Worm (Caenorhabditis elegans): ENCODE measurements around the gene gpx-5.

The gpx-5 gene

DNA sequence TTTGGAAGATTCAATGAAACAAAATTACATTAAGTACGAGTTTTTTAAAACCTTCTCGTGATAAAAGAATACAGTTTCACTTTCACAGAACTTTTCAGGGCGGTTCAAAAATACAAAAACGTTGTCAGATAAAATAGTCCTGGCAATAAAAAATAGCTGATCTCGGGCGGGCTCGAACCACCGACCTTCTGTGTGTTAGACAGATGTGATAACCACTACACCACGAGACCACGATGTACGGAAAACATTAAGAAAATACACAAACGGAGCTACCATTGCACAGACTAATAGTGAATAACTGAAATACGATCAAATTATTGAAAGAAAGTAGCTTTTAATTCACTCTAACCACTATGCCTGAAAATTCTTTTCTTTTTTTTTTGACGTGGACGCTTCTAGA, 23.5 kb upstream of the gpx-5 start (continued):
- TF ChIP-seq elt-2 (tag; optimal IDR thresholded peaks at IDR 0.05) (peak; percentile 27), mef-2 (tag; optimal IDR thresholded peaks at IDR 0.05) (no peak), unc-62 (GFP tag; optimal IDR thresholded peaks at IDR 0.05) (no peak), F16B12.6 (tag; optimal IDR thresholded peaks at IDR 0.05) (no peak), fkh-8 (tag; optimal IDR thresholded peaks at IDR 0.05) (no peak), nhr-47 (tag; optimal IDR thresholded peaks at IDR 0.05) (peak; percentile 27), nhr-20 (tag; optimal IDR thresholded peaks at IDR 0.05) (peak; percentile 34), nhr-85 (tag) (no peak), nhr-19 (GFP tag; conservative IDR thresholded peaks at IDR 0.05) (peak; percentile 54), nhr-12 (tag; optimal IDR thresholded peaks at IDR 0.05) (no peak), unc-86 (tag; optimal IDR thresholded peaks at IDR 0.05) (no peak), lin-14 (GFP tag; optimal IDR thresholded peaks at IDR 0.05) (peak; percentile 7), fkh-4 (tag; optimal IDR thresholded peaks at IDR 0.05; ENCODE audit: borderline replicate concordance) (no peak), efl-1 (optimal IDR thresholded peaks at IDR 0.05) (no peak), efl-1 (GFP tag; optimal IDR thresholded peaks at IDR 0.05 in 1 of 2) (peak in 1 of 2 experiments; percentile 12)

- TF ChIP-seq nhr-20 (tag; optimal IDR thresholded peaks at IDR 0.05), result no peak
- TF ChIP-seq Y116A8C.19 (tag; optimal IDR thresholded peaks at IDR 0.05; ENCODE audit: borderline replicate concordance), result no peak
- TF ChIP-seq hlh-4 (tag; optimal IDR thresholded peaks at IDR 0.05), result no peak
- TF ChIP-seq nhr-77 (tag; optimal IDR thresholded peaks at IDR 0.05), result no peak
- TF ChIP-seq zip-4 (GFP tag; optimal IDR thresholded peaks at IDR 0.05), result no peak
- TF ChIP-seq skn-1 (tag; optimal IDR thresholded peaks at IDR 0.05), result no peak
- TF ChIP-seq snu-23 (GFP tag; optimal IDR thresholded peaks at IDR 0.05), result no peak
- TF ChIP-seq xbp-1 (tag; optimal IDR thresholded peaks at IDR 0.05), result no peak
- no peak for TF ChIP-seq elt-2 (tag; optimal IDR thresholded peaks at IDR 0.05)
- no peak for TF ChIP-seq hpl-2 (GFP tag; optimal IDR thresholded peaks at IDR 0.05)
- TF ChIP-seq dsc-1 (tag; optimal IDR thresholded peaks at IDR 0.05), result no peak
- TF ChIP-seq mef-2 (tag; optimal IDR thresholded peaks at IDR 0.05), result no peak
- TF ChIP-seq ceh-63 (GFP tag; optimal IDR thresholded peaks at IDR 0.05), result no peak
- no peak for TF ChIP-seq snpc-4 (tag; optimal IDR thresholded peaks at IDR 0.05)
- no peak for TF ChIP-seq elt-3 (tag; optimal IDR thresholded peaks at IDR 0.05)
- TF ChIP-seq fos-1 (tag; optimal IDR thresholded peaks at IDR 0.05), result no peak
- TF ChIP-seq nhr-84 (tag; optimal IDR thresholded peaks at IDR 0.05), result no peak
- TF ChIP-seq blmp-1 (tag; optimal IDR thresholded peaks at IDR 0.05), result no peak
These were observed 18.6 kb upstream of the gpx-5 start, which contains the start of gene moc-5 for ce11 chrX:9565881-9566280. Gene moc-5, minus strand, starts transcription at chrX:9565981.

DNA sequence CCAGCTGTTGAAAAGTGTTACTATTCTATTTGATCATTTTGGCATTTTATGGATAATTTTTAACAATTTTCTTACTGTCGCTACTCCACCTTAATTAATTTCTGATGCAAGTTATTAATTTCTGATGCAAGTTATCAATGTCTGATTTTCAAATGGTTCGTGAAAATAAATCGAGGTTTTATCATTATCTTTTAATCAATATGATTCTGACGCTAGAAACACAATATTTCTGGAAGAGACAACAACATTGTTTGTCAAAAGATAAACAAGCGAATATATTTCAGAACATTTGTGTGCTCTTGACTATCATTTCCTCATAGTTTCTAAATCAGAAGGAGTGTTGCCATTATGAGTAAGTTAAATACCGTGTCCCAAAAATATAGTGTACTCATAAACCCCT, 18.0 kb upstream of the gpx-5 start, which contains the start of gene F49E2.2:
TSS of gene F49E2.2 (plus strand) at position 301 of the 400 bp plus-strand sequence.
- TF ChIP-seq Y116A8C.19 (tag; optimal IDR thresholded peaks at IDR 0.05; ENCODE audit: borderline replicate concordance) (no peak), ceh-82 (tag; optimal IDR thresholded peaks at IDR 0.05) (no peak), ztf-11 (tag; optimal IDR thresholded peaks at IDR 0.05) (no peak), ces-1 (GFP tag; optimal IDR thresholded peaks at IDR 0.05) (no peak), skn-1 (tag; optimal IDR thresholded peaks at IDR 0.05) (no peak), nhr-20 (tag; optimal IDR thresholded peaks at IDR 0.05) (no peak)

DNA sequence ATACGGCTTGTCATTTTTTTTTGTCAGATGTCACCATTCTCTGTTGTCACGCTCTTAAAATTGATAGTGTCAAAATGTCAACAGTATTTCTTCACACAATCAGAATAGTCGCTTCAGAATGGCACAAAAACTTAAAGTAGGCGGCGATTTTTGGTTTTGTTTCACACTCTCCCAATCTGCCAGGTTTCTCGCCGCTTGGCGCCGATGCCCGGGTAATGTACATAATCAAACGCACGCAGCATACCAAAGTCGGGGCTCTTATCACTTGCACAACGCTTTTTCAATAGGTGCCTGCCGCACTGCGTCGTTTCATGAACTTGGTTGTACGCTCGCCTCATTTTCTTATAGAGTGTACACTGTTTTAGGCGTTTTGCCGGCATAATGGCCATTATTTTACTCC, 15.9 kb upstream of the gpx-5 start:
- TF ChIP-seq ztf-4 (tag; optimal IDR thresholded peaks at IDR 0.05) (no peak), ces-1 (GFP tag; optimal IDR thresholded peaks at IDR 0.05) (no peak), lin-35 (GFP tag; optimal IDR thresholded peaks at IDR 0.05) (peak in 1 of 2 experiments; percentile 3), nhr-85 (tag) (no peak), vab-15 (tag; optimal IDR thresholded peaks at IDR 0.05) (no peak), skn-1 (tag; optimal IDR thresholded peaks at IDR 0.05) (no peak), efl-1 (optimal IDR thresholded peaks at IDR 0.05) (no peak), efl-1 (GFP tag; optimal IDR thresholded peaks at IDR 0.05 in 1 of 2) (peak in 1 of 2 experiments; percentile 71), elt-2 (tag; optimal IDR thresholded peaks at IDR 0.05) (peak; percentile 67), pag-3 (tag; optimal IDR thresholded peaks at IDR 0.05; ENCODE audit: borderline replicate concordance, insufficient read depth) (no peak), egl-27 (tag; optimal IDR thresholded peaks at IDR 0.05) (no peak), dpl-1 (GFP tag; optimal IDR thresholded peaks at IDR 0.05) (no peak), sox-4 (tag; optimal IDR thresholded peaks at IDR 0.05) (no peak), nhr-237 (tag; optimal IDR thresholded peaks at IDR 0.05) (no peak), isw-1 (GFP tag; IDR thresholded peaks at IDR 0.05) (no peak), nhr-28 (tag; optimal IDR thresholded peaks at IDR 0.05) (no peak), nhr-84 (tag; optimal IDR thresholded peaks at IDR 0.05) (no peak), Y116A8C.19 (tag; optimal IDR thresholded peaks at IDR 0.05; ENCODE audit: borderline replicate concordance) (no peak), nhr-77 (tag; optimal IDR thresholded peaks at IDR 0.05) (no peak), lsy-2 (tag; optimal IDR thresholded peaks at IDR 0.05) (no peak), unc-30 (tag; optimal IDR thresholded peaks at IDR 0.05) (no peak), swsn-7 (tag; optimal IDR thresholded peaks at IDR 0.05) (no peak), F16B12.6 (tag; optimal IDR thresholded peaks at IDR 0.05) (no peak)
